Worm (Caenorhabditis elegans) whole organism, L2 larva: ENCODE measurements around the gene nlp-5.

Experiments used
- ama-1 ChIP-seq: fragments of 150-350 bp; optimal IDR thresholded peaks from 2 replicates; lab custom pipeline; 2018; ENCODE audit warnings: inconsistent platforms
- blmp-1 ChIP-seq: sonication (generic microtip); optimal IDR thresholded peaks from 2 replicates; lab custom pipeline; 2017; ENCODE audit warnings: missing genetic modification characterization, mild to moderate bottlenecking, missing compliant biosample characterization, antibody characterized with exemption, moderate library complexity; ENCODE audit not compliant: insufficient read depth
- nhr-237 ChIP-seq: fragments of 150-350 bp; optimal IDR thresholded peaks from 2 replicates; lab custom pipeline; 2014; ENCODE audit warnings: missing biosample characterization, missing genetic modification characterization
- sem-4 ChIP-seq: fragments of 150-350 bp; optimal IDR thresholded peaks from 2 replicates; lab custom pipeline; 2014; ENCODE audit warnings: missing biosample characterization, missing genetic modification reagents, missing genetic modification characterization
- sma-3 ChIP-seq: sonication (generic microtip); optimal IDR thresholded peaks from 2 replicates; lab custom pipeline; 2016; ENCODE audit warnings: missing genetic modification reagents, missing genetic modification characterization, missing compliant biosample characterization

- TF ChIP-seq sma-3 (no peak), blmp-1 (tag; lab: Kevin White, UChicago) (no peak), sem-4 (tag; lab: Kevin White, UChicago) (no peak), ama-1 (no peak), nhr-237 (tag; lab: Kevin White, UChicago) (no peak)
These were observed 39.8 kb upstream of the nlp-5 start, which contains the start of gene qua-1 for ce11 chrII:8198503-8198902.
